Worm (Caenorhabditis elegans): ENCODE measurements around the gene spk-1.

- TF ChIP-seq blmp-1 (tag; optimal IDR thresholded peaks at IDR 0.05) (no peak), efl-1 (optimal IDR thresholded peaks at IDR 0.05) (no peak), efl-1 (GFP tag; optimal IDR thresholded peaks at IDR 0.05 in 1 of 2) (no peak)
These were observed 11.4 kb downstream of the spk-1 start, which contains the start of gene tag-342 for ce11 chrIII:9467857-9468256.

All from whole organism, L1 larva.